Fruit fly (Drosophila melanogaster) whole organism, embryonic: Measurements from ENCODE around the gene dpr9.

Experiments
- CG10274 ChIP-seq: fragments of 200-800 bp; sonication (Bioruptor generic); optimal IDR thresholded peaks from 3 replicates; lab custom pipeline; 2017; ENCODE audit warnings: missing biosample characterization, mild to moderate bottlenecking, missing genetic modification characterization
- CG10321 ChIP-seq: fragments of 200-800 bp; sonication (Bioruptor generic); IDR thresholded peaks from 2 replicates; pipeline ENCODE4 v1.3.6; 2022; ENCODE audit warnings: missing biosample characterization, missing genetic modification characterization
- CG13424 ChIP-seq: fragments of 200-800 bp; sonication (Bioruptor generic); optimal IDR thresholded peaks from 2 replicates; lab custom pipeline; 2019; ENCODE audit warnings: missing biosample characterization, mild to moderate bottlenecking, missing genetic modification characterization, moderate library complexity
- CG17361 ChIP-seq: fragments of 200-800 bp; sonication (Bioruptor generic); IDR thresholded peaks from 3 replicates; pipeline ENCODE4 v1.3.6; 2022; ENCODE audit warnings: missing biosample characterization, missing genetic modification characterization
- CG17829 ChIP-seq: fragments of 200-800 bp; optimal IDR thresholded peaks from 2 replicates; lab custom pipeline; 2019; ENCODE audit warnings: missing biosample characterization, mild to moderate bottlenecking, missing genetic modification characterization, moderate library complexity
- CG3407 ChIP-seq: fragments of 200-800 bp; sonication (Bioruptor generic); optimal IDR thresholded peaks from 2 replicates; lab custom pipeline; 2018; ENCODE audit warnings: missing biosample characterization, mild to moderate bottlenecking, missing genetic modification characterization
- CG4360 ChIP-seq: fragments of 200-800 bp; sonication (Bioruptor generic); IDR thresholded peaks from 2 replicates; pipeline ENCODE4 v1.3.6; 2022; ENCODE audit warnings: missing biosample characterization, missing genetic modification characterization
- CG4424 ChIP-seq: fragments of 200-800 bp; sonication (Bioruptor generic); optimal IDR thresholded peaks from 3 replicates; lab custom pipeline; 2016; ENCODE audit warnings: missing biosample characterization, missing genetic modification characterization
- CG6689 ChIP-seq: fragments of 200-800 bp; sonication (Bioruptor generic); IDR thresholded peaks from 2 replicates; pipeline ENCODE4 v1.3.6; 2022; ENCODE audit warnings: missing biosample characterization, missing genetic modification characterization
- CG7271 ChIP-seq: fragments of 200-800 bp; sonication (Bioruptor generic); optimal IDR thresholded peaks from 2 replicates; lab custom pipeline; 2018; ENCODE audit warnings: missing biosample characterization, mild to moderate bottlenecking, missing genetic modification characterization, moderate library complexity
- CG7556 ChIP-seq: fragments of 200-800 bp; sonication (Bioruptor generic); optimal IDR thresholded peaks from 2 replicates; lab custom pipeline; 2017; ENCODE audit warnings: missing biosample characterization, mild to moderate bottlenecking, missing genetic modification characterization
- CG8478 ChIP-seq: fragments of >200 bp; optimal IDR thresholded peaks from 2 replicates; lab custom pipeline; 2018
- CkIIα-i1 ChIP-seq: fragments of 200-800 bp; sonication (Bioruptor generic); IDR thresholded peaks from 2 replicates; pipeline ENCODE4 v1.3.6; 2022; ENCODE audit warnings: missing biosample characterization, missing genetic modification characterization
- CoRest ChIP-seq: fragments of 200-800 bp; sonication (Bioruptor generic); optimal IDR thresholded peaks from 3 replicates; lab custom pipeline; 2018; ENCODE audit warnings: missing biosample characterization, mild to moderate bottlenecking, missing genetic modification characterization, moderate library complexity
- CrebB ChIP-seq: fragments of 200-800 bp; sonication (Bioruptor generic); optimal IDR thresholded peaks from 3 replicates; lab custom pipeline; 2018; ENCODE audit warnings: missing biosample characterization, mild to moderate bottlenecking, missing genetic modification characterization
- D ChIP-seq, 2 experiments: fragments of 200-800 bp in 1 of 2; fragments of >200 bp in 1 of 2; sonication (Bioruptor generic) in 1 of 2; optimal IDR thresholded peaks; 2 replicates in 1 of 2; 3 replicates in 1 of 2; lab custom pipeline; 2017; ENCODE audit warnings: mild to moderate bottlenecking in 1 of 2, missing biosample characterization in 1 of 2, missing genetic modification characterization in 1 of 2, missing genetic modification reagents in 1 of 2
- Dll ChIP-seq: fragments of 200-800 bp; sonication (Bioruptor generic); IDR thresholded peaks from 4 replicates; pipeline ENCODE4 v1.3.6; 2022; ENCODE audit warnings: missing biosample characterization, missing genetic modification characterization; ENCODE audit not compliant: partially characterized antibody
- Gsc ChIP-seq: fragments of 200-800 bp; sonication (Bioruptor generic); IDR thresholded peaks from 2 replicates; pipeline ENCODE4 v1.3.6; 2022; ENCODE audit warnings: missing biosample characterization, missing genetic modification characterization
- HLH4C ChIP-seq: fragments of 200-800 bp; sonication (Bioruptor generic); IDR thresholded peaks from 3 replicates; pipeline ENCODE4 v1.3.6; 2022; ENCODE audit warnings: missing biosample characterization, missing genetic modification characterization; ENCODE audit not compliant: partially characterized antibody
- HLHmδ ChIP-seq: fragments of 200-800 bp; sonication (Bioruptor generic); optimal IDR thresholded peaks from 2 replicates; lab custom pipeline; 2018; ENCODE audit warnings: missing biosample characterization, mild to moderate bottlenecking, missing genetic modification characterization, moderate library complexity
- Hr51 ChIP-seq, 2 experiments: fragments of 200-800 bp; sonication (Bioruptor generic); optimal IDR thresholded peaks; 2 replicates in 1 of 2; 3 replicates in 1 of 2; lab custom pipeline; 2016 to 2018; ENCODE audit warnings: missing biosample characterization in 2 of 2, missing genetic modification characterization in 2 of 2, mild to moderate bottlenecking in 1 of 2, moderate library complexity in 1 of 2
- MESR4 ChIP-seq: fragments of 200-800 bp; sonication (Bioruptor generic); optimal IDR thresholded peaks from 2 replicates; lab custom pipeline; 2018; ENCODE audit warnings: missing biosample characterization, mild to moderate bottlenecking, missing genetic modification characterization, moderate library complexity
- Med ChIP-seq: fragments of 200-800 bp; sonication (Bioruptor generic); peaks from one replicate; lab custom pipeline; 2016; ENCODE audit warnings: missing biosample characterization, missing genetic modification characterization, mild to moderate bottlenecking, inconsistent platforms, moderate library complexity
- Meics ChIP-seq: fragments of 200-800 bp; sonication (Bioruptor generic); optimal IDR thresholded peaks from 2 replicates; lab custom pipeline; 2017; ENCODE audit warnings: missing biosample characterization, mild to moderate bottlenecking, missing genetic modification characterization
- Mes4 ChIP-seq: fragments of 200-800 bp; sonication (Bioruptor generic); optimal IDR thresholded peaks from 2 replicates; lab custom pipeline; 2016; ENCODE audit warnings: missing biosample characterization, missing genetic modification characterization
- Nf-YC ChIP-seq: fragments of 200-800 bp; optimal IDR thresholded peaks from 3 replicates; lab custom pipeline; 2019; ENCODE audit warnings: missing biosample characterization, mild to moderate bottlenecking, missing genetic modification characterization, moderate library complexity
- PHDP ChIP-seq: fragments of 200-800 bp; sonication (Bioruptor generic); optimal IDR thresholded peaks from 3 replicates; lab custom pipeline; 2018; ENCODE audit warnings: missing biosample characterization, mild to moderate bottlenecking, missing genetic modification characterization, moderate library complexity
- Stat92E ChIP-seq, 3 experiments: fragments of >200 bp in 2 of 3; fragments of 200-800 bp in 1 of 3; sonication (Bioruptor generic) in 1 of 3; optimal IDR thresholded peaks; 2 replicates each; lab custom pipeline; 2017 to 2019; ENCODE audit warnings: missing biosample characterization in 3 of 3, missing genetic modification characterization in 3 of 3, mild to moderate bottlenecking in 1 of 3, moderate library complexity in 1 of 3
- Usf ChIP-seq: fragments of 200-800 bp; sonication (Bioruptor generic); optimal IDR thresholded peaks from 2 replicates; lab custom pipeline; 2017; ENCODE audit warnings: missing genotype, missing biosample characterization, missing genetic modification characterization
- Xbp1 ChIP-seq: fragments of 200-800 bp; sonication (Bioruptor generic); optimal IDR thresholded peaks from 3 replicates; lab custom pipeline; 2016; ENCODE audit warnings: missing biosample characterization, mild to moderate bottlenecking, missing genetic modification characterization
- crp ChIP-seq, 2 experiments: fragments of 200-800 bp; sonication (Bioruptor generic); optimal IDR thresholded peaks; 2 replicates in 1 of 2; 3 replicates in 1 of 2; lab custom pipeline; 2017; ENCODE audit warnings: missing biosample characterization in 2 of 2, missing genetic modification characterization in 2 of 2, mild to moderate bottlenecking in 1 of 2, moderate library complexity in 1 of 2
- dmrt99B ChIP-seq: fragments of 200-800 bp; sonication (Bioruptor generic); optimal IDR thresholded peaks from 2 replicates; lab custom pipeline; 2018; ENCODE audit warnings: missing biosample characterization, mild to moderate bottlenecking, missing genetic modification characterization, moderate library complexity
- fd96Cb ChIP-seq: fragments of 200-800 bp; sonication (Bioruptor generic); optimal IDR thresholded peaks from 2 replicates; lab custom pipeline; 2018; ENCODE audit warnings: missing biosample characterization, mild to moderate bottlenecking, missing genetic modification characterization, moderate library complexity
- grau ChIP-seq: fragments of 200-800 bp; optimal IDR thresholded peaks from 3 replicates; lab custom pipeline; 2019; ENCODE audit warnings: missing biosample characterization, mild to moderate bottlenecking, missing genetic modification characterization, moderate library complexity
- hb ChIP-seq: fragments of 200-800 bp; sonication (Bioruptor generic); IDR thresholded peaks from 3 replicates; pipeline ENCODE4 v1.3.6; 2022; ENCODE audit warnings: missing biosample characterization, missing genetic modification characterization; ENCODE audit not compliant: partially characterized antibody
- nau ChIP-seq: fragments of 200-800 bp; sonication (Bioruptor generic); optimal IDR thresholded peaks from 3 replicates; lab custom pipeline; 2017; ENCODE audit warnings: missing biosample characterization, mild to moderate bottlenecking, missing genetic modification characterization, missing genetic modification reagents
- phol ChIP-seq: fragments of 200-800 bp; sonication (Bioruptor generic); optimal IDR thresholded peaks from 3 replicates; lab custom pipeline; 2018; ENCODE audit warnings: missing biosample characterization, mild to moderate bottlenecking, missing genetic modification characterization, moderate library complexity
- pum ChIP-seq: fragments of 200-800 bp; sonication (Bioruptor generic); optimal IDR thresholded peaks from 2 replicates; lab custom pipeline; 2016; ENCODE audit warnings: missing biosample characterization, missing genetic modification characterization
- sc ChIP-seq, 3 experiments: fragments of >200 bp in 2 of 3; fragments of 200-800 bp in 1 of 3; sonication (Bioruptor generic) in 1 of 3; optimal IDR thresholded peaks; 2 replicates in 2 of 3; 3 replicates in 1 of 3; lab custom pipeline; 2017; ENCODE audit warnings: mild to moderate bottlenecking in 1 of 3, missing biosample characterization in 1 of 3, missing genetic modification characterization in 1 of 3, missing genetic modification reagents in 1 of 3
- sens-2 ChIP-seq: fragments of 200-800 bp; sonication (Bioruptor generic); IDR thresholded peaks from 2 replicates; pipeline ENCODE4 v1.3.6; 2022; ENCODE audit warnings: missing biosample characterization, missing genetic modification characterization
- seq ChIP-seq: fragments of 200-800 bp; sonication (Bioruptor generic); IDR thresholded peaks from 2 replicates; pipeline ENCODE4 v1.3.6; 2022; ENCODE audit warnings: missing biosample characterization, missing genetic modification characterization
- slbo ChIP-seq: fragments of 200-800 bp; sonication (Bioruptor generic); IDR thresholded peaks from 2 replicates; pipeline ENCODE4 v1.3.6; 2022; ENCODE audit warnings: missing biosample characterization, missing genetic modification characterization
- sna ChIP-seq: fragments of 200-800 bp; sonication (Bioruptor generic); IDR thresholded peaks from 2 replicates; pipeline ENCODE4 v1.3.6; 2022; ENCODE audit warnings: missing biosample characterization, missing genetic modification characterization; ENCODE audit not compliant: partially characterized antibody
- ssp ChIP-seq: fragments of 200-800 bp; sonication (Bioruptor generic); IDR thresholded peaks from 2 replicates; pipeline ENCODE4 v1.3.6; 2022; ENCODE audit warnings: missing biosample characterization, missing genetic modification characterization
- tap ChIP-seq: fragments of 200-800 bp; optimal IDR thresholded peaks from 3 replicates; lab custom pipeline; 2019; ENCODE audit warnings: missing biosample characterization, mild to moderate bottlenecking, missing genetic modification characterization, moderate library complexity
- tin ChIP-seq: fragments of 200-800 bp; sonication (Bioruptor generic); optimal IDR thresholded peaks from 3 replicates; lab custom pipeline; 2016; ENCODE audit warnings: missing biosample characterization, missing genetic modification characterization
- trem ChIP-seq: fragments of 200-800 bp; optimal IDR thresholded peaks from 3 replicates; lab custom pipeline; 2019; ENCODE audit warnings: missing biosample characterization, mild to moderate bottlenecking, missing genetic modification characterization, moderate library complexity

dpr9 gene

dm6 chr3R:15114465-15115228, 37.6 kb upstream of the dpr9 start (continued):
- no peak for TF ChIP-seq MESR4
- peak; percentile 70 for TF ChIP-seq phol (tag; lab: Kevin White, UChicago)
- no peak for TF ChIP-seq Mes4 (GFP tag; lab: Kevin White, UChicago)
- TF ChIP-seq dmrt99B = peak; percentile 76
- no peak for TF ChIP-seq hb (GFP tag; lab: Robert Waterston, UW)
- no peak for TF ChIP-seq CG7271 (tag; lab: Kevin White, UChicago)
- TF ChIP-seq tap (tag; lab: Kevin White, UChicago) = peak; percentile 5
- no peak for TF ChIP-seq CG8478 (lab: Kevin White, UChicago)
- TF ChIP-seq CkIIα-i1 (GFP tag; lab: Robert Waterston, UW) = no peak
- peak; percentile 40; the same call in 1 of the 2 replicates for TF ChIP-seq CG6689
- peak; percentile 46 for TF ChIP-seq nau (GFP tag; lab: Kevin White, UChicago)
- peak; percentile 35 for TF ChIP-seq CG13424
- no peak for TF ChIP-seq seq (GFP tag; lab: Robert Waterston, UW)
- peak; percentile 28 for TF ChIP-seq Meics (GFP tag; lab: Kevin White, UChicago)
- TF ChIP-seq D (optimal IDR thresholded peaks at IDR 0.05; lab: Kevin White, UChicago) = no peak
- TF ChIP-seq D (GFP tag; optimal IDR thresholded peaks at IDR 0.05; lab: Kevin White, UChicago) = peak; percentile 64
- no peak for TF ChIP-seq crp (GFP tag; optimal IDR thresholded peaks at IDR 0.05; lab: Kevin White, UChicago)
- TF ChIP-seq fd96Cb (tag; lab: Kevin White, UChicago) = peak; percentile 62
- TF ChIP-seq Stat92E (GFP tag; optimal IDR thresholded peaks at IDR 0.05; lab: Kevin White, UChicago) = no peak
- TF ChIP-seq ssp = 0 out of 2 replicates have a peak, but pooled peaks have one; percentile 8
- TF ChIP-seq sna (GFP tag; lab: Robert Waterston, UW) = no peak
- TF ChIP-seq CrebB (tag; lab: Kevin White, UChicago) = no peak
- TF ChIP-seq PHDP (tag; lab: Kevin White, UChicago) = peak; percentile 14
- TF ChIP-seq HLH4C (GFP tag; lab: Robert Waterston, UW) = no peak
- TF ChIP-seq CG10274 (GFP tag; lab: Kevin White, UChicago) = no peak
- TF ChIP-seq Nf-YC (tag; lab: Kevin White, UChicago) = no peak
- no peak for TF ChIP-seq Gsc (GFP tag; lab: Robert Waterston, UW)
- TF ChIP-seq CG4360 (GFP tag; lab: Robert Waterston, UW) = no peak
- TF ChIP-seq sc (optimal IDR thresholded peaks at IDR 0.05; lab: Kevin White, UChicago) = no peak
- peak; percentile 11 for TF ChIP-seq sc (GFP tag; optimal IDR thresholded peaks at IDR 0.05; lab: Kevin White, UChicago)
- TF ChIP-seq CG17829 (tag; lab: Kevin White, UChicago) = peak; percentile 43
- TF ChIP-seq grau (tag; lab: Kevin White, UChicago) = peak; percentile 30
- peak in 1 of 2 experiments; percentile 60 for TF ChIP-seq Hr51 (GFP tag; optimal IDR thresholded peaks at IDR 0.05; lab: Kevin White, UChicago)
- TF ChIP-seq Dll = no peak
- no peak for TF ChIP-seq slbo (GFP tag; lab: Robert Waterston, UW)
- peak; percentile 30 for TF ChIP-seq tin
- no peak for TF ChIP-seq CG10321
- TF ChIP-seq Usf (GFP tag; lab: Kevin White, UChicago) = no peak
- TF ChIP-seq trem = peak; percentile 3
- peak; percentile 45 for TF ChIP-seq CG4424
- no peak for TF ChIP-seq HLHmδ (GFP tag; lab: Kevin White, UChicago)
- peak; percentile 62 for TF ChIP-seq Med (GFP tag; lab: Kevin White, UChicago)
- TF ChIP-seq CoRest (tag; lab: Kevin White, UChicago) = peak; percentile 50
- peak; percentile 76; the same call in 2 of the 3 replicates for TF ChIP-seq CG17361 (GFP tag; lab: Robert Waterston, UW)
- peak; percentile 61 for TF ChIP-seq CG7556 (GFP tag; lab: Kevin White, UChicago)
- TF ChIP-seq pum = peak; percentile 15
- peak; percentile 24 for TF ChIP-seq Xbp1 (GFP tag; lab: Kevin White, UChicago)
- no peak for TF ChIP-seq sens-2 (GFP tag; lab: Robert Waterston, UW)
- TF ChIP-seq CG3407 (GFP tag; lab: Kevin White, UChicago) = peak; percentile 6
